Fruit fly (Drosophila melanogaster): Measurements from ENCODE around the gene CG2698.

dm6 chr3R:7964751-7965319, 36.5 kb upstream of the CG2698 start:
- TF ChIP-seq CG7745 (tag; optimal IDR thresholded peaks at IDR 0.05) (no peak), CG15269 (tag; optimal IDR thresholded peaks at IDR 0.05) (no peak), knrl (GFP tag; IDR thresholded peaks at IDR 0.05; ENCODE audit: partially characterized antibody) (no peak), Xrp1 (GFP tag; IDR thresholded peaks at IDR 0.05) (no peak), Hmr (GFP tag; optimal IDR thresholded peaks at IDR 0.05) (no peak), CG4424 (GFP tag; optimal IDR thresholded peaks at IDR 0.05) (no peak), CG12769 (tag; optimal IDR thresholded peaks at IDR 0.05) (no peak), zen (tag; optimal IDR thresholded peaks at IDR 0.05) (no peak), klu (GFP tag; IDR thresholded peaks at IDR 0.05) (no peak), BtbVII (GFP tag; optimal IDR thresholded peaks at IDR 0.05) (no peak), kni (GFP tag; optimal IDR thresholded peaks at IDR 0.05) (no peak)

Measured in whole organism, embryonic.